Fruit fly (Drosophila melanogaster) whole organism, embryonic: Measurements from ENCODE around the gene UQCR-14L.
A peak's percentile ranks its signal among the peaks of the same experiment; 100 is the strongest.

Experiments used
- Aef1 ChIP-seq: fragments of 200-800 bp; sonication (Bioruptor generic); IDR thresholded peaks from 3 replicates; pipeline ENCODE4 v1.3.6; 2022; ENCODE audit warnings: missing biosample characterization, missing genetic modification characterization
- Asciz ChIP-seq: fragments of 200-800 bp; sonication (Bioruptor generic); optimal IDR thresholded peaks from 2 replicates; lab custom pipeline; 2017; ENCODE audit warnings: missing biosample characterization, mild to moderate bottlenecking, missing genetic modification characterization, missing genetic modification reagents
- CG10959 ChIP-seq: fragments of 200-800 bp; sonication (Bioruptor generic); IDR thresholded peaks from 2 replicates; pipeline ENCODE4 v1.3.6; 2022; ENCODE audit warnings: missing biosample characterization, missing genetic modification characterization
- CG11723 ChIP-seq: fragments of 200-800 bp; sonication (Bioruptor generic); optimal IDR thresholded peaks from 2 replicates; lab custom pipeline; 2017; ENCODE audit warnings: missing biosample characterization, mild to moderate bottlenecking, missing genetic modification characterization
- CG12104 ChIP-seq: fragments of 200-800 bp; sonication (Bioruptor generic); optimal IDR thresholded peaks from 3 replicates; lab custom pipeline; 2016; ENCODE audit warnings: missing biosample characterization, missing genetic modification characterization
- CG12391 ChIP-seq: fragments of 200-800 bp; sonication (Bioruptor generic); optimal IDR thresholded peaks from 3 replicates; lab custom pipeline; 2018; ENCODE audit warnings: missing biosample characterization, mild to moderate bottlenecking, missing genetic modification characterization, moderate library complexity
- CG12659 ChIP-seq: fragments of 200-800 bp; sonication (Bioruptor generic); optimal IDR thresholded peaks from 3 replicates; lab custom pipeline; 2017; ENCODE audit warnings: mild to moderate bottlenecking, missing biosample characterization, missing genetic modification reagents, missing genetic modification characterization
- CG14441 ChIP-seq: fragments of 200-800 bp; sonication (Bioruptor generic); IDR thresholded peaks from 2 replicates; pipeline ENCODE4 v1.3.6; 2022; ENCODE audit warnings: missing biosample characterization, missing genetic modification characterization
- CG17829 ChIP-seq: fragments of 200-800 bp; optimal IDR thresholded peaks from 2 replicates; lab custom pipeline; 2019; ENCODE audit warnings: missing biosample characterization, mild to moderate bottlenecking, missing genetic modification characterization, moderate library complexity
- CG30431 ChIP-seq: fragments of 200-800 bp; sonication (Bioruptor generic); optimal IDR thresholded peaks from 2 replicates; lab custom pipeline; 2017; ENCODE audit warnings: missing biosample characterization, missing genetic modification characterization
- CG31224 ChIP-seq: fragments of 200-800 bp; sonication (Bioruptor generic); IDR thresholded peaks from 2 replicates; pipeline ENCODE4 v1.3.6; 2022; ENCODE audit warnings: missing biosample characterization, missing genetic modification characterization
- CG31365 ChIP-seq: fragments of 200-800 bp; sonication (Bioruptor generic); optimal IDR thresholded peaks from 2 replicates; lab custom pipeline; 2018; ENCODE audit warnings: missing biosample characterization, mild to moderate bottlenecking, missing genetic modification characterization
- CG32532 ChIP-seq: fragments of 200-800 bp; sonication (Bioruptor generic); IDR thresholded peaks from 2 replicates; pipeline ENCODE4 v1.3.6; 2022; ENCODE audit warnings: missing biosample characterization, missing genetic modification characterization
- CG3995 ChIP-seq: fragments of 200-800 bp; sonication (Bioruptor generic); optimal IDR thresholded peaks from 3 replicates; lab custom pipeline; 2016; ENCODE audit warnings: missing biosample characterization, missing genetic modification characterization
- CG43689 ChIP-seq: fragments of 200-800 bp; sonication (Bioruptor generic); IDR thresholded peaks from 2 replicates; pipeline ENCODE4 v1.3.6; 2022; ENCODE audit warnings: missing biosample characterization, missing genetic modification characterization
- CG4404 ChIP-seq: fragments of 200-800 bp; sonication (Bioruptor generic); IDR thresholded peaks from 2 replicates; pipeline ENCODE4 v1.3.6; 2022; ENCODE audit warnings: missing biosample characterization, missing genetic modification characterization
- CG7357 ChIP-seq: fragments of 200-800 bp; sonication (Bioruptor generic); IDR thresholded peaks from 3 replicates; pipeline ENCODE4 v1.3.6; 2022; ENCODE audit warnings: missing biosample characterization, missing genetic modification characterization
- CG7839 ChIP-seq: fragments of 200-800 bp; sonication (Bioruptor generic); optimal IDR thresholded peaks from 3 replicates; lab custom pipeline; 2018; ENCODE audit warnings: missing biosample characterization, mild to moderate bottlenecking, missing genetic modification characterization, moderate library complexity
- CG8388 ChIP-seq: fragments of 200-800 bp; sonication (Bioruptor generic); optimal IDR thresholded peaks from 2 replicates; lab custom pipeline; 2019; ENCODE audit warnings: missing biosample characterization, mild to moderate bottlenecking, missing genetic modification characterization, moderate library complexity
- CG8924 ChIP-seq: fragments of 200-800 bp; optimal IDR thresholded peaks from 3 replicates; lab custom pipeline; 2019; ENCODE audit warnings: missing biosample characterization, mild to moderate bottlenecking, missing genetic modification characterization, moderate library complexity
- CG9797 ChIP-seq: fragments of 200-800 bp; sonication (Bioruptor generic); optimal IDR thresholded peaks from 3 replicates; lab custom pipeline; 2018; ENCODE audit warnings: missing biosample characterization, mild to moderate bottlenecking, missing genetic modification characterization
- CTCF ChIP-seq: fragments of 200-800 bp; sonication (Bioruptor generic); optimal IDR thresholded peaks from 2 replicates; lab custom pipeline; 2017; ENCODE audit warnings: missing biosample characterization, mild to moderate bottlenecking, missing genetic modification characterization, moderate library complexity
- E2f2 ChIP-seq: fragments of 200-800 bp; sonication (Bioruptor generic); IDR thresholded peaks from 2 replicates; pipeline ENCODE4 v1.3.6; 2022; ENCODE audit warnings: missing biosample characterization, missing genetic modification characterization
- Ets65A ChIP-seq: fragments of 200-800 bp; sonication (Bioruptor generic); peaks from one replicate; lab custom pipeline; 2016; ENCODE audit warnings: missing biosample characterization, missing genetic modification characterization
- HLH4C ChIP-seq: fragments of 200-800 bp; sonication (Bioruptor generic); IDR thresholded peaks from 3 replicates; pipeline ENCODE4 v1.3.6; 2022; ENCODE audit warnings: missing biosample characterization, missing genetic modification characterization; ENCODE audit not compliant: partially characterized antibody
- Hr51 ChIP-seq, 2 experiments: fragments of 200-800 bp; sonication (Bioruptor generic); optimal IDR thresholded peaks; 2 replicates in 1 of 2; 3 replicates in 1 of 2; lab custom pipeline; 2016 to 2018; ENCODE audit warnings: missing biosample characterization in 2 of 2, missing genetic modification characterization in 2 of 2, mild to moderate bottlenecking in 1 of 2, moderate library complexity in 1 of 2
- Kr ChIP-seq: fragments of 200-800 bp; sonication (Bioruptor generic); optimal IDR thresholded peaks from 2 replicates; lab custom pipeline; 2017; ENCODE audit warnings: missing biosample characterization, mild to moderate bottlenecking, missing genetic modification characterization
- NK7.1 ChIP-seq: fragments of 200-800 bp; sonication (Bioruptor generic); optimal IDR thresholded peaks from 3 replicates; lab custom pipeline; 2016; ENCODE audit warnings: missing biosample characterization, missing genetic modification characterization
- Ptx1 ChIP-seq: fragments of 200-800 bp; sonication (Bioruptor generic); IDR thresholded peaks from 2 replicates; pipeline ENCODE4 v1.3.6; 2022; ENCODE audit warnings: missing biosample characterization, missing genetic modification characterization
- Taf1 ChIP-seq: fragments of 200-800 bp; sonication (Bioruptor generic); IDR thresholded peaks from 2 replicates; pipeline ENCODE4 v1.3.6; 2022; ENCODE audit warnings: missing biosample characterization, missing genetic modification characterization
- YL-1 ChIP-seq: fragments of 200-800 bp; sonication (Bioruptor generic); optimal IDR thresholded peaks from 3 replicates; lab custom pipeline; 2017; ENCODE audit warnings: missing biosample characterization, mild to moderate bottlenecking, missing genetic modification characterization
- ase ChIP-seq: fragments of 200-800 bp; sonication (Bioruptor generic); IDR thresholded peaks from 3 replicates; pipeline ENCODE4 v1.3.6; 2022; ENCODE audit warnings: missing biosample characterization, missing genetic modification characterization
- ato ChIP-seq: fragments of 200-800 bp; sonication (Bioruptor generic); IDR thresholded peaks from 2 replicates; pipeline ENCODE4 v1.3.6; 2022; ENCODE audit warnings: missing biosample characterization, missing genetic modification characterization; ENCODE audit not compliant: partially characterized antibody
- crol ChIP-seq: fragments of 200-800 bp; sonication (Bioruptor generic); IDR thresholded peaks from 2 replicates; pipeline ENCODE4 v1.3.6; 2022; ENCODE audit warnings: missing biosample characterization, missing genetic modification characterization
- da ChIP-seq: fragments of 200-800 bp; sonication (Bioruptor generic); optimal IDR thresholded peaks from 2 replicates; lab custom pipeline; 2016; ENCODE audit warnings: missing biosample characterization, missing genetic modification characterization
- dati ChIP-seq: fragments of 200-800 bp; sonication (Bioruptor generic); IDR thresholded peaks from 2 replicates; pipeline ENCODE4 v1.3.6; 2022; ENCODE audit warnings: missing biosample characterization, missing genetic modification characterization
- disco-r ChIP-seq: fragments of 200-800 bp; sonication (Bioruptor generic); optimal IDR thresholded peaks from 2 replicates; lab custom pipeline; 2016; ENCODE audit warnings: missing biosample characterization, missing genetic modification characterization
- emc ChIP-seq: fragments of 200-800 bp; sonication (Bioruptor generic); optimal IDR thresholded peaks from 2 replicates; lab custom pipeline; 2016; ENCODE audit warnings: missing biosample characterization, missing genetic modification characterization
- ems ChIP-seq: fragments of 200-800 bp; sonication (Bioruptor generic); optimal IDR thresholded peaks from 3 replicates; lab custom pipeline; 2016; ENCODE audit warnings: missing biosample characterization, missing genetic modification characterization
- fd64A ChIP-seq: fragments of 200-800 bp; sonication (Bioruptor generic); optimal IDR thresholded peaks from 3 replicates; lab custom pipeline; 2018; ENCODE audit warnings: missing biosample characterization, mild to moderate bottlenecking, missing genetic modification characterization
- gcm2 ChIP-seq: fragments of 200-800 bp; sonication (Bioruptor generic); optimal IDR thresholded peaks from 2 replicates; lab custom pipeline; 2016; ENCODE audit warnings: missing biosample characterization, missing genetic modification characterization
- gfzf ChIP-seq: fragments of 200-800 bp; sonication (Bioruptor generic); optimal IDR thresholded peaks from 2 replicates; lab custom pipeline; 2016; ENCODE audit warnings: missing biosample characterization, mild to moderate bottlenecking, missing genetic modification characterization, moderate library complexity
- gsb ChIP-seq: fragments of 200-800 bp; sonication (Bioruptor generic); IDR thresholded peaks from 2 replicates; pipeline ENCODE4 v1.3.6; 2022; ENCODE audit warnings: missing biosample characterization, missing genetic modification characterization
- lmd ChIP-seq: fragments of 200-800 bp; sonication (Bioruptor generic); IDR thresholded peaks from 2 replicates; pipeline ENCODE4 v1.3.6; 2022; ENCODE audit warnings: missing biosample characterization, missing genetic modification characterization
- mld ChIP-seq: fragments of 200-800 bp; sonication (Bioruptor generic); IDR thresholded peaks from 3 replicates; pipeline ENCODE4 v1.3.6; 2022; ENCODE audit warnings: missing biosample characterization, missing genetic modification characterization; ENCODE audit not compliant: partially characterized antibody
- pum ChIP-seq: fragments of 200-800 bp; sonication (Bioruptor generic); optimal IDR thresholded peaks from 2 replicates; lab custom pipeline; 2016; ENCODE audit warnings: missing biosample characterization, missing genetic modification characterization
- sob ChIP-seq: fragments of 200-800 bp; sonication (Bioruptor generic); IDR thresholded peaks from 2 replicates; pipeline ENCODE4 v1.3.6; 2022; ENCODE audit warnings: missing biosample characterization, missing genetic modification characterization
- stwl ChIP-seq: fragments of 200-800 bp; sonication (Bioruptor generic); optimal IDR thresholded peaks from 3 replicates; lab custom pipeline; 2018; ENCODE audit warnings: missing biosample characterization, mild to moderate bottlenecking, missing genetic modification characterization, moderate library complexity
- tll ChIP-seq, 2 experiments: fragments of 200-800 bp in 1 of 2; fragments of >200 bp in 1 of 2; sonication (Bioruptor generic) in 1 of 2; optimal IDR thresholded peaks; 2 replicates each; lab custom pipeline; 2017 to 2019; ENCODE audit warnings: missing biosample characterization in 2 of 2, missing genetic modification characterization in 2 of 2, mild to moderate bottlenecking in 1 of 2, moderate library complexity in 1 of 2
- ttk ChIP-seq: fragments of 200-800 bp; sonication (Bioruptor generic); IDR thresholded peaks from 2 replicates; pipeline ENCODE4 v2.1.2; 2022; ENCODE audit warnings: missing biosample characterization, missing genetic modification characterization

Gene UQCR-14L

DNA sequence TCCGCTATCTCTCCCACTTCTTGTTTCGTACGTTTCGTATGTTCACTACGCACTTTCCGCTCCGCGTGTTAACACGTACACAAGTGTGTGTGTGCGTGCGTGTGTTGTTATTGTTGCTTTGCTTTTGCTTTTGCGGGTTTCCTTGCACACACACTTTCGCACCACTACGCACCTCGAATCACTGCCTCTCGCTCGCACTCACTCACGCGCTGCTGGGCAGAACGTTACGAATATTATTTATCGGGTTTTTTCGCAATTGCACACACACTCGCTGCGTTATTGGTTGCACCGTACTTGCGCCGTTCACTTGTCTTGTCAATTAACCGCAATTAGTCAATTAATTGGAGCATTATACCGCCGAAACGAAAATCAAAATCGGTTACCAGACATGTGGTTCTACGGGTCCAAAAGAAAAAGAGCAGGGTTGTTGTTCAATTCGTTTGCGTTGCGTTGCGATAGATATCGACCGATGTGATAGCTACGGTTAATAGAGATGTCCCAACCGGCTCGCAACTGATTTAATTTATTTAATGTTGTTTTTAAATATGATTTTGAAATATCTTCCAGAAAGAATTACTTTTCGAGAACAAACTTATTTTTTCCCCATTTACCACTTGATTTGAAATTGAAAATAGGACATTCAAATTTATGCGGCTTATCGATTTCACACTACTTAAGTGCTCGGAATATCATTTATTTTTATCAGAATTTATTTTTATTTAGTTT is 42.4 kb downstream of the UQCR-14L start, which contains the start of gene larp (continued):
- TF ChIP-seq pum (GFP tag; lab: Kevin White, UChicago) (peak; percentile 50), CG12659 (GFP tag; lab: Kevin White, UChicago) (peak; percentile 77), ttk (peak; percentile 78), E2f2 (GFP tag; lab: Robert Waterston, UW) (peak; percentile 84), CG31224 (GFP tag; lab: Robert Waterston, UW) (peak; percentile 50; the same call in 1 of the 2 replicates), CG10959 (GFP tag; lab: Robert Waterston, UW) (no peak; the same call in 1 of the 2 replicates), Ets65A (GFP tag; lab: Kevin White, UChicago) (peak; percentile 95), ato (GFP tag; lab: Robert Waterston, UW) (peak; percentile 83), gcm2 (GFP tag; lab: Kevin White, UChicago) (no peak), CG43689 (GFP tag; lab: Robert Waterston, UW) (no peak), CG9797 (GFP tag; lab: Kevin White, UChicago) (peak; percentile 39), CG17829 (tag; lab: Kevin White, UChicago) (peak; percentile 64), gsb (GFP tag; lab: Robert Waterston, UW) (no peak), Kr (no peak), CTCF (no peak), lmd (GFP tag; lab: Robert Waterston, UW) (peak; percentile 76), mld (GFP tag; lab: Robert Waterston, UW) (peak; percentile 93), NK7.1 (GFP tag; lab: Kevin White, UChicago) (peak; percentile 12), gfzf (no peak), CG12104 (GFP tag; lab: Kevin White, UChicago) (peak; percentile 19), CG8388 (GFP tag; lab: Kevin White, UChicago) (peak; percentile 47), da (peak; percentile 27), Taf1 (GFP tag; lab: Robert Waterston, UW) (peak; percentile 46; the same call in 1 of the 2 replicates), Hr51 (GFP tag; optimal IDR thresholded peaks at IDR 0.05; lab: Kevin White, UChicago) (peak; percentile 54 to 66), YL-1 (GFP tag; lab: Kevin White, UChicago) (peak; percentile 73), CG12391 (tag; lab: Kevin White, UChicago) (peak; percentile 74), tll (GFP tag; optimal IDR thresholded peaks at IDR 0.05; lab: Kevin White, UChicago) (no peak), ase (peak; percentile 57; the same call in 1 of the 3 replicates), CG3995 (GFP tag; lab: Kevin White, UChicago) (peak; percentile 50), HLH4C (GFP tag; lab: Robert Waterston, UW) (peak; percentile 90), CG32532 (GFP tag; lab: Robert Waterston, UW) (peak; percentile 90), fd64A (GFP tag; lab: Kevin White, UChicago) (no peak), CG8924 (tag; lab: Kevin White, UChicago) (peak; percentile 48), emc (peak; percentile 11), Asciz (GFP tag; lab: Kevin White, UChicago) (peak; percentile 11), sob (GFP tag; lab: Robert Waterston, UW) (peak; percentile 81), Ptx1 (GFP tag; lab: Robert Waterston, UW) (peak; percentile 76), Aef1 (GFP tag; lab: Robert Waterston, UW) (peak; percentile 44; the same call in 2 of the 3 replicates), disco-r (GFP tag; lab: Kevin White, UChicago) (no peak), CG7357 (GFP tag; lab: Robert Waterston, UW) (peak; percentile 54; the same call in 1 of the 3 replicates), CG14441 (GFP tag; lab: Robert Waterston, UW) (peak; percentile 80), CG7839 (peak; percentile 57), CG11723 (GFP tag; lab: Kevin White, UChicago) (peak; percentile 33), CG31365 (no peak), CG30431 (GFP tag; lab: Kevin White, UChicago) (peak; percentile 1), crol (GFP tag; lab: Robert Waterston, UW) (0 out of 2 replicates have a peak, but pooled peaks have one; percentile 15), CG4404 (GFP tag; lab: Robert Waterston, UW) (peak; percentile 57; the same call in 1 of the 2 replicates), stwl (peak; percentile 55), dati (GFP tag; lab: Robert Waterston, UW) (no peak), ems (GFP tag; lab: Kevin White, UChicago) (peak; percentile 42)
